Worm (Caenorhabditis elegans): Measurements from ENCODE around the gene H06H21.37.

DNA sequence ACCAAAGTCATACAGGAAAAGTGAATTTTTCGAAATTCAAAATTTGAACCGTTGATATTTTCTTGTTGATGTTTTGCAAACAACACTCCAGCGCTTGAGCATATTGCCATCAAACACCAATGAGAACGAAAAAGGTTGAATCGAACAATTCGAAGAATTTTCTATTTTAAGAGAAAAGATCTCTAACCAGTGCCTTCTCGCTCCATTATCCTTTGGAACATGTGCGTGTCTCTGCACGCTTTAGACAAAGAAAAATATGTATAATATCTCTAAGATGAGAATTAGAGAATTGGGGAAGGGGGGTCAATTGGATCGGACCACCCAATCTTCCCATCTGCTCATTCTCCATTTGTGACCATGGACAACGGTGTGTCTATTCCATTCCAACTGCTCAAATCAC, 45.9 kb downstream of the H06H21.37 start, which contains the start of gene Y17G9B.2:
- TF ChIP-seq flt-1 (GFP tag; IDR thresholded peaks at IDR 0.05) = no peak
- TF ChIP-seq ama-1 (optimal IDR thresholded peaks at IDR 0.05) = no peak
- TF ChIP-seq ceh-13 (GFP tag; optimal IDR thresholded peaks at IDR 0.05) = no peak
- no peak for TF ChIP-seq sea-1 (GFP tag; conservative IDR thresholded peaks at IDR 0.05)
- no peak for TF ChIP-seq pes-1 (GFP tag; IDR thresholded peaks at IDR 0.05)
- no peak for TF ChIP-seq hmbx-1 (tag; optimal IDR thresholded peaks at IDR 0.05)
- TF ChIP-seq ets-7 (tag; optimal IDR thresholded peaks at IDR 0.05) = no peak

Measured in whole organism, early embryonic.